Worm (Caenorhabditis elegans): ENCODE results near the gene dao-2.
A peak's percentile ranks its signal among the peaks of the same experiment; 100 is the strongest.

Gene dao-2

ce11 chrII:4571868-4572267 lies 9.1 kb downstream of the dao-2 start, which contains the start of gene vab-1:
Gene vab-1, plus strand, starts transcription at chrII:4572000.
- TF ChIP-seq crh-2 (tag; optimal IDR thresholded peaks at IDR 0.05) (no peak), lin-11 (tag; optimal IDR thresholded peaks at IDR 0.05) (no peak), lin-13 (GFP tag; optimal IDR thresholded peaks at IDR 0.05) (no peak), ceh-82 (tag; optimal IDR thresholded peaks at IDR 0.05) (no peak), alr-1 (tag; optimal IDR thresholded peaks at IDR 0.05) (no peak), blmp-1 (tag; optimal IDR thresholded peaks at IDR 0.05; ENCODE audit: insufficient read depth) (no peak)

ce11 chrII:4572579-4572978 lies 9.8 kb downstream of the dao-2 start:
- TF ChIP-seq alr-1 (tag; optimal IDR thresholded peaks at IDR 0.05) (no peak), snpc-4 (tag; optimal IDR thresholded peaks at IDR 0.05) (no peak), nhr-6 (tag; optimal IDR thresholded peaks at IDR 0.05) (no peak), peb-1 (tag; optimal IDR thresholded peaks at IDR 0.05) (no peak), sma-9 (GFP tag; optimal IDR thresholded peaks at IDR 0.05) (no peak), sma-9 (tag; optimal IDR thresholded peaks at IDR 0.05) (no peak)

DNA sequence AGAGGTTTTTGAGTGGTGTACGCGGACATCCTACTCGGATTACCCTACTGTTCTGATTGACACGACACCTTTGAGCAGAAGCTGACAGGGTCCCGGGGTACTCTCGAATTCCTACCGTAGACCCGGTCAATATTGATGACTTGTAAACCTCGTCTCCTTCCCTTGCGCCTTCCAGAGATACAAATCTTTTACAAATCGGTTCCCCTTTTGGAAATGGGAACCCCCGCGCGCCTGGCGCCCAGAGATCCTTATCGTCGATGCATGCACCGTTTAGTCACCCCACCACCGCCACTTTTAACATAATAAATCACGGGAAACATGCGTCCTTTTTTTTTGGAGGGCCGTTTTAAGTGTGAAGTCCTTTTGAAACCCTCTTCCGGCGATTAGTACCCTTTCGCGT lies 10.3 kb downstream of the dao-2 start:
- TF ChIP-seq nhr-10 (tag; optimal IDR thresholded peaks at IDR 0.05) (no peak), unc-55 (GFP tag; optimal IDR thresholded peaks at IDR 0.05) (no peak), elt-1 (tag; optimal IDR thresholded peaks at IDR 0.05) (peak; percentile 64), R02D3.7 (tag; optimal IDR thresholded peaks at IDR 0.05) (no peak), nhr-21 (tag; optimal IDR thresholded peaks at IDR 0.05) (no peak), ceh-16 (tag; optimal IDR thresholded peaks at IDR 0.05) (peak; percentile 49), crh-2 (tag; optimal IDR thresholded peaks at IDR 0.05) (no peak), gmeb-1 (tag; optimal IDR thresholded peaks at IDR 0.05) (no peak)

DNA sequence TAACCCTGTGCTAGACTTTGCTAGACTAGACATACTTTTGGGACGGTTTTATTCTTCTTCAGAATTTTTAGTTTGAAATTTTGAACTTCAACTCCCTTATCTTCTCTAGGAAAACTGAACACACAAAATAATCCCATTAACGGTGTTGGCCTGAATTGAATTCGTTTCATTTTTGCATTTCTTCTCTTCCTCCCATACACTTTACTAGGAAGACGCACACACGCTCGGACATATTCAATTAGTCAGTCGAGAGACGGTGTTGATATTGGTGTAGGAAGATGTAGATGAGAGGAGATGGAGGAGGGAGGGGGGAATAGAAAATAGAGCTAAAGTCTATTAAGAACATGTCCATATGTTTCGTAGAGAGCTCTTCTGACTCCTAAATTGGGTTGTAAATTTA lies 11.9 kb downstream of the dao-2 start:
- TF ChIP-seq nhr-237 (tag; optimal IDR thresholded peaks at IDR 0.05): no peak
- no peak for TF ChIP-seq ceh-16 (tag; optimal IDR thresholded peaks at IDR 0.05)
- no peak for TF ChIP-seq snpc-4 (tag; optimal IDR thresholded peaks at IDR 0.05)
- TF ChIP-seq lin-11 (tag; optimal IDR thresholded peaks at IDR 0.05): no peak
- TF ChIP-seq nhr-23 (tag; optimal IDR thresholded peaks at IDR 0.05): no peak
- no peak for TF ChIP-seq dmd-4 (tag; optimal IDR thresholded peaks at IDR 0.05)
- no peak for TF ChIP-seq unc-39 (tag; optimal IDR thresholded peaks at IDR 0.05)
- no peak for TF ChIP-seq mab-5 (tag; optimal IDR thresholded peaks at IDR 0.05)
- TF ChIP-seq ztf-4 (tag; optimal IDR thresholded peaks at IDR 0.05): no peak
- TF ChIP-seq elt-1 (tag; optimal IDR thresholded peaks at IDR 0.05): no peak
- TF ChIP-seq nhr-12 (tag; optimal IDR thresholded peaks at IDR 0.05): no peak
- TF ChIP-seq ztf-1 (GFP tag; conservative IDR thresholded peaks at IDR 0.05): no peak

DNA sequence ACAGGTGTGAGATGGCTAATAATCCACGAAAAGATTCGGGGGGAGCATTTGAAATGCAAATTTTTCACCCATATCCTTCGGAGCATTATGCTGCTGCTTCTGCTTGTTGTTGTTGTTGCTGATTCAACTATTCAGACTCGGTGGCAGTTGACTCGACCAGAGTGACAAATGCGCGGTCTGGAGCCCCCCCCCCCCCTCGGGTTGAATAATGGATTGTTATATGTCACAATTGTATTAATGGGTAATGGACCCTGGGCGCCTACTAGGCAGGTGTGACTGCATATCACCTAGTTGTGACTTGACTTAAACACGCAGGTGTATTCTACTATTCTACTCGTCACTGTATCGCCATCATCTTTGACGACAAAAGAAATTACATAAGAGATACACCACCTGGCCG lies 12.8 kb downstream of the dao-2 start:
- no peak for TF ChIP-seq unc-39 (tag; optimal IDR thresholded peaks at IDR 0.05)
- TF ChIP-seq mab-5 (tag; optimal IDR thresholded peaks at IDR 0.05): peak; percentile 69
- TF ChIP-seq sem-4 (tag; optimal IDR thresholded peaks at IDR 0.05): no peak

- TF ChIP-seq egl-27 (tag; optimal IDR thresholded peaks at IDR 0.05): no peak
Observed at ce11 chrII:4577391-4577790, 14.6 kb downstream of the dao-2 start.

ce11 chrII:4579375-4579774 lies 16.6 kb downstream of the dao-2 start:
- TF ChIP-seq egl-27 (tag; optimal IDR thresholded peaks at IDR 0.05) (no peak), mab-5 (tag; optimal IDR thresholded peaks at IDR 0.05) (peak; percentile 62)

ce11 chrII:4579920-4580474 lies 17.2 kb downstream of the dao-2 start:
- TF ChIP-seq nhr-129 (tag; optimal IDR thresholded peaks at IDR 0.05) (no peak), nhr-11 (tag; optimal IDR thresholded peaks at IDR 0.05) (no peak), nhr-77 (tag; optimal IDR thresholded peaks at IDR 0.05) (no peak), lin-39 (tag; optimal IDR thresholded peaks at IDR 0.05) (no peak), dmd-4 (tag; optimal IDR thresholded peaks at IDR 0.05) (no peak), ztf-1 (GFP tag; conservative IDR thresholded peaks at IDR 0.05) (no peak), nhr-6 (tag; optimal IDR thresholded peaks at IDR 0.05) (no peak), egl-27 (tag; optimal IDR thresholded peaks at IDR 0.05) (no peak), lsy-2 (tag; optimal IDR thresholded peaks at IDR 0.05) (no peak), elt-1 (tag; optimal IDR thresholded peaks at IDR 0.05) (no peak), blmp-1 (tag; optimal IDR thresholded peaks at IDR 0.05; ENCODE audit: insufficient read depth) (no peak), fos-1 (tag; optimal IDR thresholded peaks at IDR 0.05) (no peak), unc-62 (GFP tag; optimal IDR thresholded peaks at IDR 0.05) (no peak)
